Worm (Caenorhabditis elegans) whole organism, L2 larva: Measurements from ENCODE around the gene kxd-1.

Experiments used
- C34F6.9 ChIP-seq: fragments of 150-350 bp; optimal IDR thresholded peaks from 2 replicates; lab custom pipeline; 2014; ENCODE audit warnings: missing biosample characterization, missing genetic modification characterization
- F13H6.1 ChIP-seq: sonication (generic microtip); optimal IDR thresholded peaks from 2 replicates; lab custom pipeline; 2016; ENCODE audit warnings: missing genetic modification characterization, missing compliant biosample characterization
- R02D3.7 ChIP-seq: fragments of 150-350 bp; optimal IDR thresholded peaks from 2 replicates; lab custom pipeline; 2014; ENCODE audit warnings: missing biosample characterization, missing genetic modification characterization
- Y55F3AM.14 ChIP-seq: fragments of 200-800 bp; sonication (Bioruptor generic); optimal IDR thresholded peaks from 2 replicates; lab custom pipeline; 2018; ENCODE audit warnings: mild to moderate bottlenecking, missing genetic modification characterization, missing compliant biosample characterization
- ZK546.5 ChIP-seq: sonication (generic microtip); optimal IDR thresholded peaks from 2 replicates; lab custom pipeline; 2017; ENCODE audit warnings: missing biosample characterization, missing genetic modification characterization
- aly-2 ChIP-seq: fragments of 150-350 bp; optimal IDR thresholded peaks from 2 replicates; lab custom pipeline; 2014; ENCODE audit warnings: missing biosample characterization, missing genetic modification characterization
- ama-1 ChIP-seq: fragments of 150-350 bp; optimal IDR thresholded peaks from 2 replicates; lab custom pipeline; 2018; ENCODE audit warnings: inconsistent platforms
- blmp-1 ChIP-seq: sonication (generic microtip); optimal IDR thresholded peaks from 2 replicates; lab custom pipeline; 2017; ENCODE audit warnings: missing genetic modification characterization, mild to moderate bottlenecking, missing compliant biosample characterization, antibody characterized with exemption, moderate library complexity; ENCODE audit not compliant: insufficient read depth
- ceh-16 ChIP-seq: fragments of 150-350 bp; optimal IDR thresholded peaks from 2 replicates; lab custom pipeline; 2014; ENCODE audit warnings: missing biosample characterization, missing genetic modification characterization
- ceh-82 ChIP-seq: fragments of 150-350 bp; optimal IDR thresholded peaks from 2 replicates; lab custom pipeline; 2014; ENCODE audit warnings: missing biosample characterization, missing genetic modification characterization
- crh-2 ChIP-seq: sonication (generic microtip); optimal IDR thresholded peaks from 2 replicates; lab custom pipeline; 2017; ENCODE audit warnings: missing biosample characterization, missing genetic modification characterization
- egl-27 ChIP-seq: sonication (generic microtip); optimal IDR thresholded peaks from 3 replicates; lab custom pipeline; 2017; ENCODE audit warnings: missing biosample characterization, missing genetic modification reagents, missing genetic modification characterization
- elt-1 ChIP-seq: fragments of 150-350 bp; optimal IDR thresholded peaks from 2 replicates; lab custom pipeline; 2014; ENCODE audit warnings: missing biosample characterization, missing genetic modification characterization
- elt-3 ChIP-seq: sonication (generic microtip); optimal IDR thresholded peaks from 2 replicates; lab custom pipeline; 2017; ENCODE audit warnings: missing biosample characterization, missing genetic modification characterization
- fos-1 ChIP-seq: fragments of 150-350 bp; optimal IDR thresholded peaks from 2 replicates; lab custom pipeline; 2014; ENCODE audit warnings: missing biosample characterization, missing genetic modification characterization
- gmeb-1 ChIP-seq: fragments of 150-350 bp; optimal IDR thresholded peaks from 2 replicates; lab custom pipeline; 2014; ENCODE audit warnings: missing biosample characterization, missing genetic modification characterization
- lin-11 ChIP-seq: fragments of 150-350 bp; sonication (generic microtip); optimal IDR thresholded peaks from 2 replicates; lab custom pipeline; 2014; ENCODE audit warnings: missing biosample characterization, missing genetic modification characterization, inconsistent platforms, mixed read lengths
- lin-13 ChIP-seq: fragments of 150-350 bp; optimal IDR thresholded peaks from 2 replicates; lab custom pipeline; 2014; ENCODE audit warnings: missing biosample characterization, missing genetic modification reagents, missing genetic modification characterization
- lin-39 ChIP-seq: fragments of 150-350 bp; optimal IDR thresholded peaks from 2 replicates; lab custom pipeline; 2014; ENCODE audit warnings: missing biosample characterization, missing genetic modification reagents, missing genetic modification characterization
- lsy-2 ChIP-seq, 2 experiments: fragments of 150-350 bp in 1 of 2; sonication (generic microtip) in 1 of 2; optimal IDR thresholded peaks; 2 replicates each; lab custom pipeline; 2014 to 2017; ENCODE audit warnings: missing biosample characterization in 2 of 2, missing genetic modification characterization in 2 of 2
- mab-5 ChIP-seq: fragments of 150-350 bp; optimal IDR thresholded peaks from 2 replicates; lab custom pipeline; 2014; ENCODE audit warnings: missing biosample characterization, missing genetic modification characterization
- mbf-1 ChIP-seq: sonication (generic microtip); optimal IDR thresholded peaks from 2 replicates; lab custom pipeline; 2017; ENCODE audit warnings: missing biosample characterization, missing genetic modification characterization
- mdl-1 ChIP-seq, 2 experiments: fragments of 150-350 bp in 1 of 2; sonication (generic microtip) in 1 of 2; optimal IDR thresholded peaks; 2 replicates each; lab custom pipeline; 2017; ENCODE audit warnings: missing biosample characterization in 2 of 2, missing genetic modification characterization in 2 of 2
- nhr-10 ChIP-seq: sonication (generic microtip); optimal IDR thresholded peaks from 2 replicates; lab custom pipeline; 2017; ENCODE audit warnings: missing biosample characterization, missing genetic modification characterization
- nhr-11 ChIP-seq: fragments of 150-350 bp; optimal IDR thresholded peaks from 2 replicates; lab custom pipeline; 2014; ENCODE audit warnings: missing biosample characterization, missing genetic modification characterization
- nhr-12 ChIP-seq: fragments of 150-350 bp; optimal IDR thresholded peaks from 2 replicates; lab custom pipeline; 2014; ENCODE audit warnings: missing biosample characterization, missing genetic modification characterization
- nhr-129 ChIP-seq: fragments of 150-350 bp; optimal IDR thresholded peaks from 2 replicates; lab custom pipeline; 2014; ENCODE audit warnings: missing biosample characterization, missing genetic modification characterization
- nhr-21 ChIP-seq: fragments of 150-350 bp; optimal IDR thresholded peaks from 2 replicates; lab custom pipeline; 2014; ENCODE audit warnings: missing biosample characterization, missing genetic modification characterization
- nhr-23 ChIP-seq: fragments of 150-350 bp; optimal IDR thresholded peaks from 2 replicates; lab custom pipeline; 2014; ENCODE audit warnings: missing biosample characterization, missing genetic modification reagents, missing genetic modification characterization
- nhr-237 ChIP-seq: fragments of 150-350 bp; optimal IDR thresholded peaks from 2 replicates; lab custom pipeline; 2014; ENCODE audit warnings: missing biosample characterization, missing genetic modification characterization
- nhr-25 ChIP-seq: fragments of 150-350 bp; sonication (generic microtip); optimal IDR thresholded peaks from 3 replicates; lab custom pipeline; 2014; ENCODE audit warnings: missing biosample characterization, missing genetic modification characterization
- nhr-6 ChIP-seq: fragments of 150-350 bp; optimal IDR thresholded peaks from 2 replicates; lab custom pipeline; 2014; ENCODE audit warnings: missing biosample characterization, missing genetic modification characterization
- peb-1 ChIP-seq: fragments of 150-350 bp; optimal IDR thresholded peaks from 2 replicates; lab custom pipeline; 2014; ENCODE audit warnings: missing biosample characterization, missing genetic modification characterization
- sem-4 ChIP-seq: fragments of 150-350 bp; optimal IDR thresholded peaks from 2 replicates; lab custom pipeline; 2014; ENCODE audit warnings: missing biosample characterization, missing genetic modification reagents, missing genetic modification characterization
- skn-1 ChIP-seq: sonication (generic microtip); optimal IDR thresholded peaks from 2 replicates; lab custom pipeline; 2017; ENCODE audit warnings: missing biosample characterization, missing genetic modification characterization
- sma-3 ChIP-seq: sonication (generic microtip); optimal IDR thresholded peaks from 2 replicates; lab custom pipeline; 2016; ENCODE audit warnings: missing genetic modification reagents, missing genetic modification characterization, missing compliant biosample characterization
- sma-9 ChIP-seq, 2 experiments: fragments of 150-350 bp in 1 of 2; sonication (generic microtip) in 1 of 2; optimal IDR thresholded peaks; 2 replicates each; lab custom pipeline; 2014 to 2016; ENCODE audit warnings: missing genetic modification characterization in 2 of 2, mild to moderate bottlenecking in 1 of 2, missing biosample characterization in 1 of 2, missing compliant biosample characterization in 1 of 2, missing genetic modification reagents in 1 of 2, moderate library complexity in 1 of 2
- snpc-4 ChIP-seq: fragments of 150-350 bp; optimal IDR thresholded peaks from 2 replicates; lab custom pipeline; 2014; ENCODE audit warnings: missing biosample characterization, missing genetic modification characterization
- unc-39 ChIP-seq: fragments of 150-350 bp; optimal IDR thresholded peaks from 2 replicates; lab custom pipeline; 2014; ENCODE audit warnings: missing biosample characterization, missing genetic modification characterization
- unc-55 ChIP-seq: fragments of 150-350 bp; sonication (generic microtip); optimal IDR thresholded peaks from 3 replicates; lab custom pipeline; 2014; ENCODE audit warnings: missing biosample characterization, missing genetic modification reagents, missing genetic modification characterization
- unc-62 ChIP-seq: fragments of 150-350 bp; optimal IDR thresholded peaks from 2 replicates; lab custom pipeline; 2014; ENCODE audit warnings: missing biosample characterization, missing genetic modification reagents, missing genetic modification characterization
- zag-1 ChIP-seq: fragments of 150-350 bp; optimal IDR thresholded peaks from 2 replicates; lab custom pipeline; 2014; ENCODE audit warnings: missing biosample characterization, missing genetic modification characterization
- ztf-11 ChIP-seq: sonication (generic microtip); optimal IDR thresholded peaks from 2 replicates; lab custom pipeline; 2017; ENCODE audit warnings: missing biosample characterization, missing genetic modification characterization
- ztf-4 ChIP-seq: fragments of 150-350 bp; optimal IDR thresholded peaks from 2 replicates; lab custom pipeline; 2014; ENCODE audit warnings: missing biosample characterization, missing genetic modification characterization

The kxd-1 gene

DNA sequence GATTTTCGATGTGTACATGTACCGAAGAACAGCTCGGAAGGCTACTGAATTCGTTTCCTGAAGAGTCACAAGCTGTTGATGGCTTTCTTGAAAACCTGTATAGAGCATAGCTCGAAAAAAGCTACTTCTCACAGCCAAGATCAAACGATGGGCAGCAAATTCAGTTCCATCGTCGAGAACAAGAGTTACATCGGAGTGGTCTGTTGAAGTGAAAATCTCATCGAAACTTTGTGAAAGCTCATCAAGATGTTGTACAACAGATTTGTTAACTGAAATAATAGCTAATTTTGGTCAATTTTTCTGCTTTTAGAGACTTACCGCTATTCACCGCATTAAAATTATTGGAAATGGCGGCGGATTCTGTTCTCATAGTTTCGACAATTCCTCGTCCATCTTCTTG lies 15.4 kb downstream of the kxd-1 start:
- TF ChIP-seq mab-5 (tag; lab: Kevin White, UChicago): no peak
- TF ChIP-seq aly-2: no peak
- no peak for TF ChIP-seq nhr-129
- TF ChIP-seq unc-62 (GFP tag; lab: Kevin White, UChicago): no peak
- TF ChIP-seq egl-27 (tag; lab: Kevin White, UChicago): no peak
- TF ChIP-seq nhr-21 (tag; lab: Kevin White, UChicago): no peak
- TF ChIP-seq C34F6.9 (tag; lab: Kevin White, UChicago): no peak
- TF ChIP-seq skn-1 (tag; lab: Kevin White, UChicago): no peak
- TF ChIP-seq ztf-11 (tag; lab: Kevin White, UChicago): no peak
- no peak for TF ChIP-seq unc-55 (GFP tag; lab: Kevin White, UChicago)
- TF ChIP-seq elt-3: no peak
- TF ChIP-seq nhr-23 (tag; lab: Kevin White, UChicago): no peak
- no peak for TF ChIP-seq nhr-6 (tag; lab: Kevin White, UChicago)
- TF ChIP-seq lsy-2 (tag; optimal IDR thresholded peaks at IDR 0.05; lab: Kevin White, UChicago): no peak
- TF ChIP-seq elt-1 (tag; lab: Kevin White, UChicago): no peak
- TF ChIP-seq, all 48 proteins: peak for 0

DNA sequence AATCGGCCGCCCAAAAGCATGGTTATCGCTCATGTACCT lies 15.6 kb downstream of the kxd-1 start, which contains the start of gene hpo-9:
Gene hpo-9 (minus strand): TSS at position 37 of the 39 bp plus-strand sequence.
- no peak for TF ChIP-seq nhr-129

DNA sequence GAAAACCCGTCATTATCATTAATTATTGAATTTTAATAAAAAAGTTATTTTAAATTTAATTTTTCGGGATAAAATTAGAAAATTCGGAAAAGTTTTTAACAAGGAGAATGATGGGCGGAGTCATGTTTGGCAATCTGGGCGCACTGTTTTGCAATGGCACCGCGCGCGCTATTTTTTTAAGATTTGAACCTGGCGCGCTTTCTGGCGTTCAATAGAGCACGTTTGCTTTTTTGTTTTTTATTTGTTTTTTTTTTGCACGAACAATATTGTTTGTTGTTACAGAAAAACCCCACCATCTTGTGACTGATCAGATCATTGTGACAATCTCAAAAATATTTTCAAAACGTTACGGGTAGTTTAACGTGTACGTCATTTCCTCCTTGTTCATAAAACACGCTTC lies 15.9 kb downstream of the kxd-1 start, which contains the start of gene hyls-1:
Gene hyls-1 (plus strand): TSS at position 249 of the 400 bp plus-strand sequence.
- TF ChIP-seq sma-9 (GFP tag; optimal IDR thresholded peaks at IDR 0.05; lab: Kevin White, UChicago) (peak; percentile 77), sma-9 (tag; optimal IDR thresholded peaks at IDR 0.05; lab: Kevin White, UChicago) (no peak), lsy-2 (tag; optimal IDR thresholded peaks at IDR 0.05; lab: Kevin White, UChicago) (peak; percentile 71 to 88), blmp-1 (tag; lab: Kevin White, UChicago) (peak; percentile 40), elt-3 (no peak), nhr-25 (peak; percentile 85), lin-11 (peak; percentile 88), nhr-23 (tag; lab: Kevin White, UChicago) (no peak), nhr-11 (tag; lab: Kevin White, UChicago) (no peak), ceh-82 (tag; lab: Kevin White, UChicago) (peak; percentile 73), Y55F3AM.14 (GFP tag; lab: Kevin White, UChicago) (no peak), nhr-10 (tag; lab: Kevin White, UChicago) (no peak), nhr-21 (tag; lab: Kevin White, UChicago) (peak; percentile 70), crh-2 (tag; lab: Kevin White, UChicago) (peak; percentile 91), gmeb-1 (tag; lab: Kevin White, UChicago) (peak; percentile 97), zag-1 (tag; lab: Kevin White, UChicago) (peak; percentile 52), mbf-1 (tag; lab: Kevin White, UChicago) (no peak), nhr-12 (tag; lab: Kevin White, UChicago) (no peak), egl-27 (tag; lab: Kevin White, UChicago) (no peak), sma-3 (GFP tag; lab: Kevin White, UChicago) (peak; percentile 85), ceh-16 (tag; lab: Kevin White, UChicago) (no peak), R02D3.7 (peak; percentile 1), F13H6.1 (tag; lab: Kevin White, UChicago) (peak; percentile 78), unc-39 (tag; lab: Kevin White, UChicago) (no peak), aly-2 (no peak), mdl-1 (tag; optimal IDR thresholded peaks at IDR 0.05; lab: Kevin White, UChicago) (no peak), skn-1 (tag; lab: Kevin White, UChicago) (peak; percentile 64), snpc-4 (peak; percentile 18), ZK546.5 (tag; lab: Kevin White, UChicago) (peak; percentile 16), nhr-237 (tag; lab: Kevin White, UChicago) (peak; percentile 57), C34F6.9 (tag; lab: Kevin White, UChicago) (peak; percentile 79), ama-1 (lab: Kevin White, UChicago) (no peak), mab-5 (tag; lab: Kevin White, UChicago) (peak; percentile 64), nhr-129 (peak; percentile 80), unc-55 (GFP tag; lab: Kevin White, UChicago) (peak; percentile 95), sem-4 (peak; percentile 70), ztf-11 (tag; lab: Kevin White, UChicago) (no peak), lin-39 (no peak), ztf-4 (tag; lab: Kevin White, UChicago) (peak; percentile 53), fos-1 (peak; percentile 29), lin-13 (GFP tag; lab: Kevin White, UChicago) (peak; percentile 83), peb-1 (no peak), unc-62 (GFP tag; lab: Kevin White, UChicago) (no peak)
